Worm (Caenorhabditis elegans) whole organism, young adult: ENCODE data around the gene B0303.7.
A peak's percentile ranks its signal among the peaks of the same experiment; 100 is the strongest.

Experiments
- B0336.3 ChIP-seq: fragments of 200-800 bp; sonication (Bioruptor generic); IDR thresholded peaks from 2 replicates; pipeline ENCODE4 v1.3.6; 2022; ENCODE audit warnings: missing genetic modification characterization, missing compliant biosample characterization
- F23B12.7 ChIP-seq: sonication (generic microtip); optimal IDR thresholded peaks from 2 replicates; lab custom pipeline; 2017; ENCODE audit warnings: missing genetic modification characterization, mild to moderate bottlenecking, missing compliant biosample characterization, antibody characterized with exemption, moderate library complexity; ENCODE audit not compliant: insufficient read depth
- F33H1.4 ChIP-seq: fragments of 200-800 bp; sonication (Bioruptor generic); IDR thresholded peaks from 2 replicates; pipeline ENCODE4 v1.3.6; 2022; ENCODE audit warnings: missing genetic modification reagents, missing genetic modification characterization, missing compliant biosample characterization
- F39B2.1 ChIP-seq: fragments of 200-800 bp; sonication (Bioruptor generic); IDR thresholded peaks from 2 replicates; pipeline ENCODE4 v1.3.6; 2022; ENCODE audit warnings: missing genetic modification reagents, missing genetic modification characterization, missing compliant biosample characterization
- F52B5.7 ChIP-seq: sonication (generic microtip); optimal IDR thresholded peaks from 2 replicates; lab custom pipeline; 2016; ENCODE audit warnings: mild to moderate bottlenecking, missing genetic modification characterization, missing compliant biosample characterization
- F55B11.4 ChIP-seq: sonication (generic microtip); optimal IDR thresholded peaks from 2 replicates; lab custom pipeline; 2016; ENCODE audit warnings: missing compliant biosample characterization, missing genetic modification characterization, borderline replicate concordance; ENCODE audit not compliant: insufficient read depth
- T07F8.4 ChIP-seq: sonication (generic microtip); optimal IDR thresholded peaks from 2 replicates; lab custom pipeline; 2016; ENCODE audit warnings: mild to moderate bottlenecking, missing genetic modification characterization, moderate library complexity, missing compliant biosample characterization
- Y53F4B.3 ChIP-seq: fragments of 200-800 bp; sonication (Bioruptor generic); IDR thresholded peaks from 2 replicates; pipeline ENCODE4 v1.3.6; 2022; ENCODE audit warnings: missing genetic modification reagents, missing genetic modification characterization, missing compliant biosample characterization
- Y67H2A.10 ChIP-seq: fragments of 200-800 bp; sonication (Bioruptor generic); conservative IDR thresholded peaks from 2 replicates; pipeline ENCODE4 v1.3.6; 2022; ENCODE audit warnings: missing genetic modification reagents, missing genetic modification characterization, missing compliant biosample characterization
- ama-1 ChIP-seq, 3 experiments: fragments of 150-350 bp in 1 of 3; sonication (generic microtip) in 2 of 3; optimal IDR thresholded peaks; 2 replicates each; lab custom pipeline; 2014 to 2018; ENCODE audit warnings: missing biosample characterization in 2 of 3, missing genetic modification characterization in 2 of 3, missing genetic modification reagents in 2 of 3
- aptf-3 ChIP-seq: fragments of 200-800 bp; sonication (Bioruptor generic); IDR thresholded peaks from 2 replicates; pipeline ENCODE4 v1.3.6; 2022; ENCODE audit warnings: missing genetic modification characterization, missing compliant biosample characterization
- attf-6 ChIP-seq: fragments of 200-800 bp; sonication (Bioruptor generic); IDR thresholded peaks from 2 replicates; pipeline ENCODE4 v1.3.6; 2022; ENCODE audit warnings: missing genetic modification reagents, missing genetic modification characterization, missing compliant biosample characterization
- ccch-3 ChIP-seq: fragments of 200-800 bp; sonication (Bioruptor generic); optimal IDR thresholded peaks from 2 replicates; lab custom pipeline; 2018; ENCODE audit warnings: mild to moderate bottlenecking, missing genetic modification characterization, missing compliant biosample characterization
- cebp-2 ChIP-seq: fragments of 200-800 bp; sonication (Bioruptor generic); IDR thresholded peaks from 2 replicates; pipeline ENCODE4 v1.3.6; 2022; ENCODE audit warnings: missing genetic modification characterization, missing compliant biosample characterization
- ceh-40 ChIP-seq: fragments of 200-800 bp; sonication (Bioruptor generic); IDR thresholded peaks from 2 replicates; pipeline ENCODE4 v1.3.6; 2022; ENCODE audit warnings: missing genetic modification characterization, missing compliant biosample characterization
- egl-18 ChIP-seq: fragments of 200-800 bp; sonication (Bioruptor generic); IDR thresholded peaks from 2 replicates; pipeline ENCODE4 v1.3.6; 2022; ENCODE audit warnings: missing genetic modification reagents, missing genetic modification characterization, missing compliant biosample characterization
- egrh-3 ChIP-seq: fragments of 200-800 bp; sonication (Bioruptor generic); IDR thresholded peaks from 2 replicates; pipeline ENCODE4 v1.3.6; 2022; ENCODE audit warnings: missing genetic modification reagents, missing genetic modification characterization, missing compliant biosample characterization
- ekl-4 ChIP-seq: fragments of 200-800 bp; sonication (Bioruptor generic); IDR thresholded peaks from 2 replicates; pipeline ENCODE4 v1.3.6; 2022; ENCODE audit warnings: missing genetic modification reagents, missing genetic modification characterization, missing compliant biosample characterization
- ets-4 ChIP-seq: fragments of 200-800 bp; sonication (Bioruptor generic); optimal IDR thresholded peaks from 2 replicates; lab custom pipeline; 2018; ENCODE audit warnings: mild to moderate bottlenecking, missing genetic modification characterization, missing compliant biosample characterization
- fkh-3 ChIP-seq: sonication (generic microtip); optimal IDR thresholded peaks from 2 replicates; lab custom pipeline; 2016; ENCODE audit warnings: mild to moderate bottlenecking, missing genetic modification characterization, missing compliant biosample characterization
- him-1 ChIP-seq: sonication (generic microtip); optimal IDR thresholded peaks from 2 replicates; lab custom pipeline; 2016; ENCODE audit warnings: missing genotype, missing genetic modification reagents, missing genetic modification characterization, missing compliant biosample characterization
- hmg-1.2 ChIP-seq: fragments of 200-800 bp; sonication (Bioruptor generic); IDR thresholded peaks from 2 replicates; pipeline ENCODE4 v1.3.6; 2022; ENCODE audit warnings: missing genetic modification reagents, missing genetic modification characterization, missing compliant biosample characterization
- hrde-1 ChIP-seq: sonication (generic microtip); optimal IDR thresholded peaks from 2 replicates; lab custom pipeline; 2016; ENCODE audit warnings: missing genetic modification characterization, mild to moderate bottlenecking, missing compliant biosample characterization, moderate library complexity, missing genotype, missing genetic modification reagents, borderline replicate concordance
- hsf-1 ChIP-seq: fragments of 200-800 bp; sonication (Bioruptor generic); IDR thresholded peaks from 2 replicates; pipeline ENCODE4 v1.3.6; 2022; ENCODE audit warnings: missing genetic modification reagents, missing genetic modification characterization, missing compliant biosample characterization
- lag-1 ChIP-seq: fragments of 200-800 bp; sonication (Bioruptor generic); IDR thresholded peaks from 2 replicates; pipeline ENCODE4 v1.3.6; 2022; ENCODE audit warnings: missing genetic modification reagents, missing genetic modification characterization, missing compliant biosample characterization
- let-526 ChIP-seq: fragments of 200-800 bp; sonication (Bioruptor generic); IDR thresholded peaks from 2 replicates; pipeline ENCODE4 v1.3.6; 2022; ENCODE audit warnings: missing genetic modification reagents, missing genetic modification characterization, missing compliant biosample characterization
- lin-26 ChIP-seq: fragments of 200-800 bp; sonication (Bioruptor generic); IDR thresholded peaks from 2 replicates; pipeline ENCODE4 v1.3.6; 2022; ENCODE audit warnings: missing genetic modification reagents, missing genetic modification characterization, missing compliant biosample characterization
- lin-40 ChIP-seq: sonication (generic microtip); optimal IDR thresholded peaks from 2 replicates; lab custom pipeline; 2016; ENCODE audit warnings: missing genetic modification characterization, mild to moderate bottlenecking, missing compliant biosample characterization, missing genotype, missing genetic modification reagents
- lsl-1 ChIP-seq: fragments of 200-800 bp; sonication (Bioruptor generic); optimal IDR thresholded peaks from 2 replicates; lab custom pipeline; 2018; ENCODE audit warnings: mild to moderate bottlenecking, missing genetic modification characterization, moderate library complexity, missing compliant biosample characterization
- madf-6 ChIP-seq: fragments of 200-800 bp; sonication (Bioruptor generic); IDR thresholded peaks from 2 replicates; pipeline ENCODE4 v1.3.6; 2022; ENCODE audit warnings: missing genetic modification reagents, missing genetic modification characterization, missing compliant biosample characterization
- mes-4 ChIP-seq: sonication (generic microtip); optimal IDR thresholded peaks from 2 replicates; lab custom pipeline; 2016; ENCODE audit warnings: missing genotype, missing genetic modification characterization, missing compliant biosample characterization
- nfya-2 ChIP-seq: fragments of 200-800 bp; sonication (Bioruptor generic); IDR thresholded peaks from 2 replicates; pipeline ENCODE4 v1.3.6; 2022; ENCODE audit warnings: missing genetic modification reagents, missing genetic modification characterization, missing compliant biosample characterization
- nfyb-1 ChIP-seq: fragments of 200-800 bp; sonication (Bioruptor generic); IDR thresholded peaks from 2 replicates; pipeline ENCODE4 v1.3.6; 2022; ENCODE audit warnings: missing genetic modification reagents, missing genetic modification characterization, missing compliant biosample characterization
- nhr-90 ChIP-seq: sonication (generic microtip); optimal IDR thresholded peaks from 2 replicates; lab custom pipeline; 2016; ENCODE audit warnings: missing genotype, mild to moderate bottlenecking, missing genetic modification characterization, missing compliant biosample characterization
- rec-8 ChIP-seq, 2 experiments: sonication (generic microtip); optimal IDR thresholded peaks; 2 replicates each; lab custom pipeline; 2016; ENCODE audit warnings: mild to moderate bottlenecking in 2 of 2, missing genetic modification characterization in 2 of 2, missing genetic modification reagents in 2 of 2, missing genotype in 2 of 2, missing biosample characterization in 1 of 2, missing compliant biosample characterization in 1 of 2, moderate library complexity in 1 of 2
- repo-1 ChIP-seq: sonication (generic microtip); optimal IDR thresholded peaks from 2 replicates; lab custom pipeline; 2017; ENCODE audit warnings: mild to moderate bottlenecking, missing genetic modification characterization, missing compliant biosample characterization
- rpc-1 ChIP-seq, 2 experiments: fragments of 150-350 bp in 1 of 2; sonication (generic microtip) in 1 of 2; optimal IDR thresholded peaks; 2 replicates each; lab custom pipeline; 2014 to 2018; ENCODE audit warnings: missing biosample characterization in 1 of 2, missing genetic modification characterization in 1 of 2, missing genetic modification reagents in 1 of 2, missing genotype in 1 of 2
- sdz-38 ChIP-seq: sonication (generic microtip); optimal IDR thresholded peaks from 2 replicates; lab custom pipeline; 2016; ENCODE audit warnings: missing genotype, missing genetic modification characterization, missing compliant biosample characterization
- snpc-1.3 ChIP-seq: sonication (generic microtip); optimal IDR thresholded peaks from 2 replicates; lab custom pipeline; 2017; ENCODE audit warnings: missing genetic modification characterization, mild to moderate bottlenecking, missing compliant biosample characterization, antibody characterized with exemption, moderate library complexity, missing genotype, missing genetic modification reagents; ENCODE audit not compliant: insufficient read depth
- snpc-3.4 ChIP-seq: sonication (generic microtip); optimal IDR thresholded peaks from 2 replicates; lab custom pipeline; 2017; ENCODE audit warnings: missing genetic modification characterization, mild to moderate bottlenecking, missing compliant biosample characterization, antibody characterized with exemption, moderate library complexity, missing genotype, missing genetic modification reagents
- snpc-4 ChIP-seq, 5 experiments: fragments of 150-350 bp in 1 of 5; sonication (generic microtip) in 4 of 5; optimal IDR thresholded peaks; 2 replicates each; lab custom pipeline; 2014 to 2018; ENCODE audit warnings: missing genetic modification characterization in 5 of 5, missing biosample characterization in 3 of 5, antibody characterized with exemption in 2 of 5, mild to moderate bottlenecking in 2 of 5, missing compliant biosample characterization in 2 of 5, missing genotype in 2 of 5, moderate library complexity in 2 of 5, missing genetic modification reagents in 1 of 5
- somi-1 ChIP-seq: fragments of 200-800 bp; sonication (Bioruptor generic); optimal IDR thresholded peaks from 2 replicates; lab custom pipeline; 2018; ENCODE audit warnings: mild to moderate bottlenecking, missing genetic modification characterization, missing compliant biosample characterization
- tbp1 ChIP-seq: fragments of 200-800 bp; sonication (Bioruptor generic); optimal IDR thresholded peaks from 2 replicates; lab custom pipeline; 2018; ENCODE audit warnings: mild to moderate bottlenecking, missing genetic modification characterization, missing compliant biosample characterization
- tlf-1 ChIP-seq: fragments of 200-800 bp; sonication (Bioruptor generic); optimal IDR thresholded peaks from 2 replicates; lab custom pipeline; 2018; ENCODE audit warnings: mild to moderate bottlenecking, missing genetic modification characterization, missing compliant biosample characterization
- ztf-18 ChIP-seq: sonication (generic microtip); optimal IDR thresholded peaks from 2 replicates; lab custom pipeline; 2016; ENCODE audit warnings: missing genotype, mild to moderate bottlenecking, missing genetic modification characterization, missing compliant biosample characterization

B0303.7 gene

ce11 chrIII:8652922-8653321 is 40.5 kb upstream of the B0303.7 start (continued):
- no peak for TF ChIP-seq mes-4 (tag; lab: Kevin White, UChicago)
- TF ChIP-seq snpc-4 (GFP tag; optimal IDR thresholded peaks at IDR 0.05; lab: Kevin White, UChicago), result no peak
- TF ChIP-seq snpc-4 (tag; optimal IDR thresholded peaks at IDR 0.05; lab: Kevin White, UChicago), result no peak
- no peak for TF ChIP-seq fkh-3 (tag; lab: Kevin White, UChicago)
- no peak for TF ChIP-seq attf-6
- TF ChIP-seq sdz-38 (tag; lab: Kevin White, UChicago), result no peak

ce11 chrIII:8653457-8653856 is 40.0 kb upstream of the B0303.7 start:
- TF ChIP-seq tbp1 (GFP tag; lab: Kevin White, UChicago), result peak; percentile 88
- TF ChIP-seq rec-8 (tag; optimal IDR thresholded peaks at IDR 0.05; lab: Kevin White, UChicago), result peak in 1 of 2 experiments; percentile 25
- no peak for TF ChIP-seq aptf-3 (GFP tag; lab: Robert Waterston, UW)
- no peak for TF ChIP-seq hrde-1 (tag; lab: Kevin White, UChicago)
- no peak for TF ChIP-seq cebp-2
- no peak for TF ChIP-seq F52B5.7 (tag; lab: Kevin White, UChicago)
- TF ChIP-seq snpc-3.4 (tag; lab: Kevin White, UChicago), result peak; percentile 17
- peak; percentile 52 for TF ChIP-seq rpc-1 (optimal IDR thresholded peaks at IDR 0.05; lab: Kevin White, UChicago)
- peak; percentile 76 for TF ChIP-seq rpc-1 (tag; optimal IDR thresholded peaks at IDR 0.05; lab: Kevin White, UChicago)
- TF ChIP-seq snpc-1.3 (tag; lab: Kevin White, UChicago), result no peak
- TF ChIP-seq ekl-4 (GFP tag; lab: Robert Waterston, UW), result no peak
- no peak for TF ChIP-seq F33H1.4 (GFP tag; lab: Robert Waterston, UW)
- no peak for TF ChIP-seq egrh-3 (GFP tag; lab: Robert Waterston, UW)
- TF ChIP-seq repo-1, result no peak
- no peak for TF ChIP-seq ccch-3 (GFP tag; lab: Kevin White, UChicago)
- peak; percentile 11 for TF ChIP-seq F23B12.7 (tag; lab: Kevin White, UChicago)
- peak; percentile 52 for TF ChIP-seq madf-6 (GFP tag; lab: Robert Waterston, UW)
- no peak for TF ChIP-seq mes-4 (tag; lab: Kevin White, UChicago)
- peak; percentile 60; the same call in 1 of the 2 replicates for TF ChIP-seq nfyb-1 (GFP tag; lab: Robert Waterston, UW)
- TF ChIP-seq lag-1 (GFP tag; lab: Robert Waterston, UW), result no peak
- no peak for TF ChIP-seq B0336.3 (GFP tag; lab: Robert Waterston, UW)
- peak; percentile 33 for TF ChIP-seq nhr-90 (tag; lab: Kevin White, UChicago)
- no peak for TF ChIP-seq Y53F4B.3 (GFP tag; lab: Robert Waterston, UW)
- peak; percentile 20; the same call in 1 of the 2 replicates for TF ChIP-seq ceh-40
- TF ChIP-seq let-526 (GFP tag; lab: Robert Waterston, UW), result no peak
- TF ChIP-seq ets-4 (GFP tag; lab: Kevin White, UChicago), result no peak
- peak; percentile 57; the same call in 1 of the 2 replicates for TF ChIP-seq lin-26
- TF ChIP-seq hmg-1.2 (GFP tag; lab: Robert Waterston, UW), result peak; percentile 34; the same call in 1 of the 2 replicates
- TF ChIP-seq Y67H2A.10 (GFP tag; lab: Robert Waterston, UW), result no peak
- no peak for TF ChIP-seq F39B2.1 (GFP tag; lab: Robert Waterston, UW)
- no peak for TF ChIP-seq somi-1 (GFP tag; lab: Kevin White, UChicago)
- no peak for TF ChIP-seq hsf-1 (GFP tag; lab: Robert Waterston, UW)
- peak; percentile 39 for TF ChIP-seq him-1 (tag; lab: Kevin White, UChicago)
- no peak for TF ChIP-seq tlf-1
- TF ChIP-seq lin-40 (tag; lab: Kevin White, UChicago), result no peak
- no peak for TF ChIP-seq lsl-1 (GFP tag; lab: Kevin White, UChicago)
- TF ChIP-seq egl-18, result no peak
- no peak for TF ChIP-seq ama-1 (optimal IDR thresholded peaks at IDR 0.05; lab: Kevin White, UChicago)
- no peak for TF ChIP-seq ama-1 (GFP tag; optimal IDR thresholded peaks at IDR 0.05; lab: Kevin White, UChicago)
- TF ChIP-seq T07F8.4 (tag; lab: Kevin White, UChicago), result no peak
- no peak for TF ChIP-seq F55B11.4 (tag; lab: Kevin White, UChicago)
- TF ChIP-seq ztf-18 (tag; lab: Kevin White, UChicago), result no peak
- TF ChIP-seq nfya-2 (GFP tag; lab: Robert Waterston, UW), result no peak
